Fruit fly (Drosophila melanogaster): ENCODE results near the gene 5PtaseI.

DNA sequence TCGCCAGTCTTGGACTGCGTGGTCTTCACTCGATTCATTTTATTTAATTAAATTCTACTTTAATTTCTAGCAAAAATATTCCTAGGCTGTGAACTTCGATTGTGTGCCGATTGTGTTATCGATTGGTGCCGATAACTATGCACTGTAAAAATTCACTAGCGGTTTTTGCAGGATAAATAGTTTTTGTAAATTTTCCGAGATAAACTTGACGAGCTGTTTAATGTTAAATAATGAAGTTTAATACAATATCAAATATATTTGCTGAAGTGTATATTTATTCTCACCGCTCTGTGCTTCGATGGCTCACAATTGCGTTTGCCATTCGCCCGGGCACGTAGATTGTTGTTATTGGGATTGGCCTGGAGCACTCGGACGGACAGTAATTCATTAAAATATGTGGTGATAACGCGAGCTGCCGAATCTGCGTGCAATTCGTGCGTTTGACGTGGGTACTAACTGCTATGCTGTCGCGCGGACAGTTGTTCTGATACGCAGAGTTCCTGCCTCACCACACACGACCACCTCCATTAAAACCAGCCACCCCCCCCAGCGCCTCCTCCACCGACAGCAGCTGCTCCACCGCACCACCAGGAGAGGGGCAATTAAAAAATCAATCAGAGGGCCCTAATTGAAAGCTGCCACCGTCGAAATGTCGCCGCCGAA is 19.9 kb downstream of the 5PtaseI start, which contains the start of the genes EMC6 and Hr96:
- TF ChIP-seq CG12744 (GFP tag; optimal IDR thresholded peaks at IDR 0.05) (peak; percentile 94), Deaf1 (tag; optimal IDR thresholded peaks at IDR 0.05) (peak; percentile 79), Poxn (GFP tag; IDR thresholded peaks at IDR 0.05) (peak; percentile 77), chn (GFP tag; optimal IDR thresholded peaks at IDR 0.05) (peak; percentile 96), Lpt (GFP tag; optimal IDR thresholded peaks at IDR 0.05) (no peak), pzg (GFP tag; optimal IDR thresholded peaks at IDR 0.05) (peak; percentile 88), H2.0 (GFP tag; IDR thresholded peaks at IDR 0.05) (peak; percentile 90), CG12659 (GFP tag; optimal IDR thresholded peaks at IDR 0.05) (peak; percentile 97), Side (GFP tag; optimal IDR thresholded peaks at IDR 0.05) (peak; percentile 92), CG4854 (GFP tag; optimal IDR thresholded peaks at IDR 0.05) (no peak), sens-2 (GFP tag; IDR thresholded peaks at IDR 0.05) (peak; percentile 96), sug (tag; optimal IDR thresholded peaks at IDR 0.05) (peak; percentile 93), jigr1 (GFP tag; IDR thresholded peaks at IDR 0.05) (peak; percentile 62; the same call in 2 of the 3 replicates), CG15601 (tag; optimal IDR thresholded peaks at IDR 0.05) (peak; percentile 84)
